Fruit fly (Drosophila melanogaster) whole organism, embryonic: Measurements from ENCODE around the gene CG1785.

ENCODE experiments used
- Ada2b ChIP-seq: fragments of 200-800 bp; sonication (Bioruptor generic); IDR thresholded peaks from 2 replicates; pipeline ENCODE4 v1.3.6; 2022; ENCODE audit warnings: missing biosample characterization, missing genetic modification characterization
- Adf1 ChIP-seq: fragments of 200-800 bp; sonication (Bioruptor generic); IDR thresholded peaks from 2 replicates; pipeline ENCODE4 v1.3.6; 2022; ENCODE audit warnings: missing biosample characterization, missing genetic modification characterization
- B-H2 ChIP-seq: fragments of 200-800 bp; sonication (Bioruptor generic); optimal IDR thresholded peaks from 2 replicates; lab custom pipeline; 2018; ENCODE audit warnings: missing biosample characterization, mild to moderate bottlenecking, missing genetic modification characterization
- Blimp-1 ChIP-seq: fragments of 200-800 bp; sonication (Bioruptor generic); optimal IDR thresholded peaks from 3 replicates; lab custom pipeline; 2018; ENCODE audit warnings: missing biosample characterization, missing genetic modification characterization, mild to moderate bottlenecking, moderate library complexity, missing genetic modification reagents
- Bteb2 ChIP-seq: fragments of 200-800 bp; sonication (Bioruptor generic); optimal IDR thresholded peaks from 2 replicates; lab custom pipeline; 2016; ENCODE audit warnings: missing biosample characterization, missing genetic modification characterization
- CG10274 ChIP-seq: fragments of 200-800 bp; sonication (Bioruptor generic); optimal IDR thresholded peaks from 3 replicates; lab custom pipeline; 2017; ENCODE audit warnings: missing biosample characterization, mild to moderate bottlenecking, missing genetic modification characterization
- CG10979 ChIP-seq: fragments of 200-800 bp; sonication (Bioruptor generic); optimal IDR thresholded peaks from 2 replicates; lab custom pipeline; 2018; ENCODE audit warnings: missing biosample characterization, mild to moderate bottlenecking, missing genetic modification characterization, moderate library complexity
- CG12071 ChIP-seq: fragments of 200-800 bp; sonication (Bioruptor generic); optimal IDR thresholded peaks from 3 replicates; lab custom pipeline; 2018; ENCODE audit warnings: missing biosample characterization, mild to moderate bottlenecking, missing genetic modification characterization
- CG1233 ChIP-seq: fragments of 200-800 bp; sonication (Bioruptor generic); optimal IDR thresholded peaks from 4 replicates; lab custom pipeline; 2018; ENCODE audit warnings: missing biosample characterization, mild to moderate bottlenecking, missing genetic modification characterization
- CG16815 ChIP-seq: fragments of 200-800 bp; sonication (Bioruptor generic); optimal IDR thresholded peaks from 3 replicates; lab custom pipeline; 2017; ENCODE audit warnings: missing biosample characterization, mild to moderate bottlenecking, missing genetic modification characterization
- CG17385 ChIP-seq: fragments of 200-800 bp; sonication (Bioruptor generic); optimal IDR thresholded peaks from 3 replicates; lab custom pipeline; 2018; ENCODE audit warnings: missing biosample characterization, mild to moderate bottlenecking, missing genetic modification characterization
- CG17802 ChIP-seq: fragments of 200-800 bp; sonication (Bioruptor generic); optimal IDR thresholded peaks from 2 replicates; lab custom pipeline; 2018; ENCODE audit warnings: missing biosample characterization, mild to moderate bottlenecking, missing genetic modification characterization, moderate library complexity
- CG18476 ChIP-seq: fragments of 200-800 bp; sonication (Bioruptor generic); optimal IDR thresholded peaks from 2 replicates; lab custom pipeline; 2016; ENCODE audit warnings: missing biosample characterization, mild to moderate bottlenecking, missing genetic modification characterization
- CG30403 ChIP-seq: fragments of 200-800 bp; sonication (Bioruptor generic); optimal IDR thresholded peaks from 3 replicates; lab custom pipeline; 2016; ENCODE audit warnings: missing biosample characterization, missing genetic modification characterization
- CG31224 ChIP-seq: fragments of 200-800 bp; sonication (Bioruptor generic); IDR thresholded peaks from 2 replicates; pipeline ENCODE4 v1.3.6; 2022; ENCODE audit warnings: missing biosample characterization, missing genetic modification characterization
- CG3838 ChIP-seq: fragments of 200-800 bp; sonication (Bioruptor generic); optimal IDR thresholded peaks from 3 replicates; lab custom pipeline; 2016; ENCODE audit warnings: missing biosample characterization, missing genetic modification characterization
- CG3847 ChIP-seq: fragments of 200-800 bp; sonication (Bioruptor generic); IDR thresholded peaks from 2 replicates; pipeline ENCODE4 v1.3.6; 2022; ENCODE audit warnings: missing biosample characterization, missing genetic modification characterization
- CG7745 ChIP-seq: fragments of 200-800 bp; sonication (Bioruptor generic); optimal IDR thresholded peaks from 2 replicates; lab custom pipeline; 2018; ENCODE audit warnings: missing biosample characterization, mild to moderate bottlenecking, missing genetic modification characterization, moderate library complexity
- CG8388 ChIP-seq: fragments of 200-800 bp; sonication (Bioruptor generic); optimal IDR thresholded peaks from 2 replicates; lab custom pipeline; 2019; ENCODE audit warnings: missing biosample characterization, mild to moderate bottlenecking, missing genetic modification characterization, moderate library complexity
- CG8478 ChIP-seq: fragments of >200 bp; optimal IDR thresholded peaks from 2 replicates; lab custom pipeline; 2018
- D19A ChIP-seq: fragments of 200-800 bp; optimal IDR thresholded peaks from 3 replicates; lab custom pipeline; 2019; ENCODE audit warnings: missing biosample characterization, mild to moderate bottlenecking, missing genetic modification characterization, moderate library complexity
- Deaf1 ChIP-seq: fragments of 200-800 bp; optimal IDR thresholded peaks from 3 replicates; lab custom pipeline; 2019; ENCODE audit warnings: missing biosample characterization, mild to moderate bottlenecking, missing genetic modification characterization, moderate library complexity
- Dll ChIP-seq: fragments of 200-800 bp; sonication (Bioruptor generic); IDR thresholded peaks from 4 replicates; pipeline ENCODE4 v1.3.6; 2022; ENCODE audit warnings: missing biosample characterization, missing genetic modification characterization; ENCODE audit not compliant: partially characterized antibody
- Dp ChIP-seq: fragments of 200-800 bp; sonication (Bioruptor generic); optimal IDR thresholded peaks from 2 replicates; lab custom pipeline; 2018; ENCODE audit warnings: missing biosample characterization, mild to moderate bottlenecking, missing genetic modification characterization, moderate library complexity
- E2f2 ChIP-seq: fragments of 200-800 bp; sonication (Bioruptor generic); IDR thresholded peaks from 2 replicates; pipeline ENCODE4 v1.3.6; 2022; ENCODE audit warnings: missing biosample characterization, missing genetic modification characterization
- Gug ChIP-seq: fragments of 200-800 bp; sonication (Bioruptor generic); IDR thresholded peaks from 4 replicates; pipeline ENCODE4 v1.3.6; 2022; ENCODE audit warnings: missing biosample characterization, missing genetic modification characterization
- HLH4C ChIP-seq: fragments of 200-800 bp; sonication (Bioruptor generic); IDR thresholded peaks from 3 replicates; pipeline ENCODE4 v1.3.6; 2022; ENCODE audit warnings: missing biosample characterization, missing genetic modification characterization; ENCODE audit not compliant: partially characterized antibody
- Hr39 ChIP-seq: fragments of >200 bp; optimal IDR thresholded peaks from 2 replicates; lab custom pipeline; 2017
- NK7.1 ChIP-seq: fragments of 200-800 bp; sonication (Bioruptor generic); optimal IDR thresholded peaks from 3 replicates; lab custom pipeline; 2016; ENCODE audit warnings: missing biosample characterization, missing genetic modification characterization
- Nf-YB ChIP-seq: fragments of 200-800 bp; sonication (Bioruptor generic); optimal IDR thresholded peaks from 3 replicates; lab custom pipeline; 2019; ENCODE audit warnings: missing biosample characterization, mild to moderate bottlenecking, missing genetic modification characterization, moderate library complexity
- Pdp1 ChIP-seq, 2 experiments: fragments of 200-800 bp; sonication (Bioruptor generic); optimal IDR thresholded peaks; 3 replicates each; lab custom pipeline; 2016; ENCODE audit warnings: missing biosample characterization in 2 of 2, missing genetic modification characterization in 2 of 2, mild to moderate bottlenecking in 1 of 2, moderate library complexity in 1 of 2
- ab ChIP-seq: fragments of 200-800 bp; sonication (Bioruptor generic); optimal IDR thresholded peaks from 2 replicates; lab custom pipeline; 2016; ENCODE audit warnings: missing biosample characterization, missing genetic modification characterization
- br ChIP-seq: fragments of >200 bp; optimal IDR thresholded peaks from 2 replicates; lab custom pipeline; 2017
- bsh ChIP-seq, 2 experiments: fragments of 200-800 bp; sonication (Bioruptor generic); optimal IDR thresholded peaks; 2 replicates each; lab custom pipeline; 2017 to 2018; ENCODE audit warnings: mild to moderate bottlenecking in 2 of 2, missing biosample characterization in 2 of 2, missing genetic modification characterization in 2 of 2, moderate library complexity in 1 of 2
- cato ChIP-seq: fragments of 200-800 bp; sonication (Bioruptor generic); optimal IDR thresholded peaks from 2 replicates; lab custom pipeline; 2016; ENCODE audit warnings: missing biosample characterization, missing genetic modification characterization, borderline replicate concordance
- cg ChIP-seq: fragments of 200-800 bp; sonication (Bioruptor generic); optimal IDR thresholded peaks from 3 replicates; lab custom pipeline; 2019; ENCODE audit warnings: missing biosample characterization, mild to moderate bottlenecking, missing genetic modification characterization, moderate library complexity
- chn ChIP-seq: fragments of 200-800 bp; sonication (Bioruptor generic); optimal IDR thresholded peaks from 2 replicates; lab custom pipeline; 2016; ENCODE audit warnings: missing biosample characterization, missing genetic modification characterization
- da ChIP-seq: fragments of 200-800 bp; sonication (Bioruptor generic); optimal IDR thresholded peaks from 2 replicates; lab custom pipeline; 2016; ENCODE audit warnings: missing biosample characterization, missing genetic modification characterization
- dan ChIP-seq: fragments of 200-800 bp; sonication (Bioruptor generic); IDR thresholded peaks from 2 replicates; pipeline ENCODE4 v1.3.6; 2022; ENCODE audit warnings: missing biosample characterization, missing genetic modification characterization
- gcm ChIP-seq: fragments of 200-800 bp; sonication (Bioruptor generic); optimal IDR thresholded peaks from 2 replicates; lab custom pipeline; 2019; ENCODE audit warnings: missing biosample characterization, mild to moderate bottlenecking, missing genetic modification characterization, moderate library complexity
- gcm2 ChIP-seq: fragments of 200-800 bp; sonication (Bioruptor generic); optimal IDR thresholded peaks from 2 replicates; lab custom pipeline; 2016; ENCODE audit warnings: missing biosample characterization, missing genetic modification characterization
- h ChIP-seq: fragments of >200 bp; optimal IDR thresholded peaks from 2 replicates; lab custom pipeline; 2017
- inv ChIP-seq: fragments of 200-800 bp; sonication (Bioruptor generic); IDR thresholded peaks from 2 replicates; pipeline ENCODE4 v1.3.6; 2022; ENCODE audit warnings: missing biosample characterization, missing genetic modification characterization; ENCODE audit not compliant: partially characterized antibody
- kay ChIP-seq: fragments of 200-800 bp; sonication (Bioruptor generic); optimal IDR thresholded peaks from 2 replicates; lab custom pipeline; 2016; ENCODE audit warnings: missing biosample characterization, missing genetic modification characterization
- maf-S ChIP-seq: fragments of 200-800 bp; sonication (Bioruptor generic); optimal IDR thresholded peaks from 2 replicates; lab custom pipeline; 2016; ENCODE audit warnings: missing biosample characterization, missing genetic modification characterization
- pros ChIP-seq: fragments of 200-800 bp; sonication (Bioruptor generic); optimal IDR thresholded peaks from 3 replicates; lab custom pipeline; 2019; ENCODE audit warnings: missing biosample characterization, mild to moderate bottlenecking, missing genetic modification characterization, moderate library complexity
- pzg ChIP-seq: fragments of 200-800 bp; sonication (Bioruptor generic); optimal IDR thresholded peaks from 3 replicates; lab custom pipeline; 2018; ENCODE audit warnings: missing biosample characterization, mild to moderate bottlenecking, missing genetic modification characterization, moderate library complexity
- tna ChIP-seq: fragments of 200-800 bp; sonication (Bioruptor generic); IDR thresholded peaks from 2 replicates; pipeline ENCODE4 v1.3.6; 2022; ENCODE audit warnings: missing biosample characterization, missing genetic modification characterization; ENCODE audit not compliant: partially characterized antibody
- trem ChIP-seq: fragments of 200-800 bp; optimal IDR thresholded peaks from 3 replicates; lab custom pipeline; 2019; ENCODE audit warnings: missing biosample characterization, mild to moderate bottlenecking, missing genetic modification characterization, moderate library complexity
- unc-4 ChIP-seq: fragments of 200-800 bp; sonication (Bioruptor generic); IDR thresholded peaks from 2 replicates; pipeline ENCODE4 v1.3.6; 2022; ENCODE audit warnings: missing biosample characterization, missing genetic modification characterization; ENCODE audit not compliant: partially characterized antibody
- zfh2 ChIP-seq: fragments of 200-800 bp; sonication (Bioruptor generic); optimal IDR thresholded peaks from 2 replicates; lab custom pipeline; 2016; ENCODE audit warnings: missing biosample characterization, missing genetic modification characterization

CG1785 gene

dm6 chrX:8709234-8709843 lies 5.4 kb upstream of the CG1785 start, which contains the start of gene Hexo2 (continued):
- TF ChIP-seq CG17385 (GFP tag; lab: Kevin White, UChicago) (peak; percentile 88), gcm2 (peak; percentile 82), da (GFP tag; lab: Kevin White, UChicago) (peak; percentile 85), CG18476 (GFP tag; lab: Kevin White, UChicago) (peak; percentile 86), CG10274 (GFP tag; lab: Kevin White, UChicago) (peak; percentile 70), CG31224 (peak; percentile 72), pzg (GFP tag; lab: Kevin White, UChicago) (peak; percentile 9), Blimp-1 (GFP tag; lab: Kevin White, UChicago) (peak; percentile 92), chn (GFP tag; lab: Kevin White, UChicago) (peak; percentile 94), ab (GFP tag; lab: Kevin White, UChicago) (peak; percentile 88), CG17802 (tag; lab: Kevin White, UChicago) (peak; percentile 86), E2f2 (GFP tag; lab: Robert Waterston, UW) (peak; percentile 74), CG12071 (GFP tag; lab: Kevin White, UChicago) (peak; percentile 94), tna (GFP tag; lab: Robert Waterston, UW) (no peak), bsh (GFP tag; optimal IDR thresholded peaks at IDR 0.05; lab: Kevin White, UChicago) (peak; percentile 85 to 94), CG7745 (tag; lab: Kevin White, UChicago) (no peak), h (lab: Kevin White, UChicago) (no peak), Ada2b (GFP tag; lab: Robert Waterston, UW) (peak; percentile 93), Bteb2 (GFP tag; lab: Kevin White, UChicago) (peak; percentile 66), kay (GFP tag; lab: Kevin White, UChicago) (peak; percentile 86), CG10979 (peak; percentile 91), inv (GFP tag; lab: Robert Waterston, UW) (no peak), cato (GFP tag; lab: Kevin White, UChicago) (peak; percentile 88), dan (GFP tag; lab: Robert Waterston, UW) (peak; percentile 88), B-H2 (GFP tag; lab: Kevin White, UChicago) (no peak), Dll (GFP tag; lab: Robert Waterston, UW) (no peak), CG30403 (GFP tag; lab: Kevin White, UChicago) (peak; percentile 91), CG3847 (GFP tag; lab: Robert Waterston, UW) (peak; percentile 89), HLH4C (GFP tag; lab: Robert Waterston, UW) (no peak), D19A (tag; lab: Kevin White, UChicago) (peak; percentile 86), NK7.1 (GFP tag; lab: Kevin White, UChicago) (peak; percentile 77), pros (GFP tag; lab: Kevin White, UChicago) (no peak), Gug (GFP tag; lab: Robert Waterston, UW) (peak; percentile 97), Adf1 (GFP tag; lab: Robert Waterston, UW) (no peak), CG16815 (GFP tag; lab: Kevin White, UChicago) (peak; percentile 85), cg (no peak), Pdp1 (GFP tag; optimal IDR thresholded peaks at IDR 0.05; lab: Kevin White, UChicago) (peak; percentile 92 to 94), Dp (GFP tag; lab: Kevin White, UChicago) (no peak), unc-4 (GFP tag; lab: Robert Waterston, UW) (no peak), Nf-YB (GFP tag; lab: Kevin White, UChicago) (peak; percentile 67), gcm (peak; percentile 85), CG3838 (GFP tag; lab: Kevin White, UChicago) (peak; percentile 82), CG1233 (GFP tag; lab: Kevin White, UChicago) (peak; percentile 83), zfh2 (GFP tag; lab: Kevin White, UChicago) (peak; percentile 62), maf-S (GFP tag; lab: Kevin White, UChicago) (peak; percentile 85), CG8478 (lab: Kevin White, UChicago) (no peak), br (lab: Kevin White, UChicago) (no peak), CG8388 (GFP tag; lab: Kevin White, UChicago) (peak; percentile 90), trem (peak; percentile 80), Hr39 (lab: Kevin White, UChicago) (no peak), Deaf1 (tag; lab: Kevin White, UChicago) (peak; percentile 51)
